Worm (Caenorhabditis elegans): ENCODE results near the gene F39G3.4.

Gene F39G3.4

ce11 chrV:4731154-4731961 is 6.8 kb downstream of the F39G3.4 start, which contains the start of gene F39G3.3 (continued):
- peak; percentile 46 for TF ChIP-seq F23B12.7 (tag; optimal IDR thresholded peaks at IDR 0.05; ENCODE audit: insufficient read depth)
- TF ChIP-seq unc-62 (GFP tag; optimal IDR thresholded peaks at IDR 0.05): no peak
- TF ChIP-seq F49E8.2 (tag; optimal IDR thresholded peaks at IDR 0.05; ENCODE audit: insufficient read depth): peak; percentile 25
- no peak for TF ChIP-seq rec-8 (tag; optimal IDR thresholded peaks at IDR 0.05)
- no peak for TF ChIP-seq lag-1 (GFP tag; IDR thresholded peaks at IDR 0.05)
- no peak for TF ChIP-seq lin-26 (GFP tag; IDR thresholded peaks at IDR 0.05)
- no peak for TF ChIP-seq chd-7 (tag; optimal IDR thresholded peaks at IDR 0.05)
- no peak for TF ChIP-seq ceh-79 (tag; optimal IDR thresholded peaks at IDR 0.05)
- no peak for TF ChIP-seq nfya-1 (tag; optimal IDR thresholded peaks at IDR 0.05; ENCODE audit: borderline replicate concordance, insufficient read depth)
- TF ChIP-seq aptf-2 (GFP tag; conservative IDR thresholded peaks at IDR 0.05): no peak
- no peak for TF ChIP-seq mel-28 (tag; optimal IDR thresholded peaks at IDR 0.05; ENCODE audit: borderline replicate concordance)
- TF ChIP-seq Y56A3A.18 (GFP tag; IDR thresholded peaks at IDR 0.05): no peak
- peak; percentile 32 for TF ChIP-seq madf-10 (tag; optimal IDR thresholded peaks at IDR 0.05)
- TF ChIP-seq C17E4.6 (GFP tag; IDR thresholded peaks at IDR 0.05): peak; percentile 55; the same call in 1 of the 2 replicates
- no peak for TF ChIP-seq ets-4 (GFP tag; optimal IDR thresholded peaks at IDR 0.05)
- peak; percentile 100 for TF ChIP-seq lsl-1 (GFP tag; optimal IDR thresholded peaks at IDR 0.05)
- TF ChIP-seq ama-1 (optimal IDR thresholded peaks at IDR 0.05): no peak
- TF ChIP-seq ama-1 (GFP tag; optimal IDR thresholded peaks at IDR 0.05): no peak
- TF ChIP-seq snpc-4 (GFP tag; optimal IDR thresholded peaks at IDR 0.05): peak; percentile 21
- TF ChIP-seq snpc-4 (tag; optimal IDR thresholded peaks at IDR 0.05): peak in 3 of 4 experiments; percentile 43 to 64 (median 59)
- TF ChIP-seq madf-8 (GFP tag; conservative IDR thresholded peaks at IDR 0.05): peak; percentile 84
- TF ChIP-seq nhr-27 (tag; optimal IDR thresholded peaks at IDR 0.05): no peak
- TF ChIP-seq nhr-120 (GFP tag; IDR thresholded peaks at IDR 0.05): no peak
- TF ChIP-seq ztf-6 (GFP tag; IDR thresholded peaks at IDR 0.05): no peak
- peak; percentile 83 for TF ChIP-seq lin-54 (GFP tag; optimal IDR thresholded peaks at IDR 0.05)
- no peak for TF ChIP-seq T07F8.4 (tag; optimal IDR thresholded peaks at IDR 0.05)
- no peak for TF ChIP-seq nhr-90 (tag; optimal IDR thresholded peaks at IDR 0.05)
- no peak for TF ChIP-seq sptf-2 (GFP tag; optimal IDR thresholded peaks at IDR 0.05)
- TF ChIP-seq nfya-2 (GFP tag; IDR thresholded peaks at IDR 0.05): no peak
- TF ChIP-seq tlf-1 (GFP tag; optimal IDR thresholded peaks at IDR 0.05): peak; percentile 65
- TF ChIP-seq C06A6.2 (GFP tag; conservative IDR thresholded peaks at IDR 0.05): no peak
- no peak for TF ChIP-seq cebp-2 (GFP tag; IDR thresholded peaks at IDR 0.05)
- no peak for TF ChIP-seq atf-7 (tag; optimal IDR thresholded peaks at IDR 0.05)
- peak; percentile 35 for TF ChIP-seq lin-40 (tag; optimal IDR thresholded peaks at IDR 0.05)
- TF ChIP-seq B0035.1 (tag; optimal IDR thresholded peaks at IDR 0.05): no peak
- no peak for TF ChIP-seq zim-3 (tag; optimal IDR thresholded peaks at IDR 0.05)
- peak; percentile 52; the same call in 1 of the 2 replicates for TF ChIP-seq ekl-4 (GFP tag; IDR thresholded peaks at IDR 0.05)
- TF ChIP-seq F22D6.2 (tag; optimal IDR thresholded peaks at IDR 0.05): no peak
- TF ChIP-seq ztf-28 (GFP tag; IDR thresholded peaks at IDR 0.05): no peak
- no peak for TF ChIP-seq let-526 (GFP tag; IDR thresholded peaks at IDR 0.05)
- no peak for TF ChIP-seq fkh-3 (tag; optimal IDR thresholded peaks at IDR 0.05)
- TF ChIP-seq ztf-3 (GFP tag; optimal IDR thresholded peaks at IDR 0.05): no peak
- TF ChIP-seq mcd-1 (GFP tag; IDR thresholded peaks at IDR 0.05): peak; percentile 56; the same call in 1 of the 2 replicates
- no peak for TF ChIP-seq mes-4 (tag; optimal IDR thresholded peaks at IDR 0.05)
- no peak for TF ChIP-seq rcor-1 (GFP tag; IDR thresholded peaks at IDR 0.05)
- peak; percentile 77 for TF ChIP-seq B0336.3 (GFP tag; IDR thresholded peaks at IDR 0.05)
- TF ChIP-seq akir-1 (GFP tag; optimal IDR thresholded peaks at IDR 0.05): no peak
- TF ChIP-seq F52B5.7 (tag; optimal IDR thresholded peaks at IDR 0.05): no peak

All from whole organism, young adult.